Worm (Caenorhabditis elegans) whole organism, young adult: ENCODE measurements around the gene sdz-1.

Experiments used
- B0261.1 ChIP-seq: sonication (generic microtip); optimal IDR thresholded peaks from 2 replicates; lab custom pipeline; 2016; ENCODE audit warnings: mild to moderate bottlenecking, missing genetic modification characterization, moderate library complexity, missing compliant biosample characterization
- F22D6.2 ChIP-seq: sonication (generic microtip); optimal IDR thresholded peaks from 2 replicates; lab custom pipeline; 2016; ENCODE audit warnings: mild to moderate bottlenecking, missing genetic modification characterization, missing compliant biosample characterization
- F23B12.7 ChIP-seq: sonication (generic microtip); optimal IDR thresholded peaks from 2 replicates; lab custom pipeline; 2017; ENCODE audit warnings: missing genetic modification characterization, mild to moderate bottlenecking, missing compliant biosample characterization, antibody characterized with exemption, moderate library complexity; ENCODE audit not compliant: insufficient read depth
- F49E8.2 ChIP-seq: sonication (generic microtip); optimal IDR thresholded peaks from 3 replicates; lab custom pipeline; 2017; ENCODE audit warnings: missing genetic modification characterization, mild to moderate bottlenecking, missing compliant biosample characterization, antibody characterized with exemption, moderate library complexity; ENCODE audit not compliant: insufficient read depth
- F52B5.7 ChIP-seq: sonication (generic microtip); optimal IDR thresholded peaks from 2 replicates; lab custom pipeline; 2016; ENCODE audit warnings: mild to moderate bottlenecking, missing genetic modification characterization, missing compliant biosample characterization
- F55B11.4 ChIP-seq: sonication (generic microtip); optimal IDR thresholded peaks from 2 replicates; lab custom pipeline; 2016; ENCODE audit warnings: missing compliant biosample characterization, missing genetic modification characterization, borderline replicate concordance; ENCODE audit not compliant: insufficient read depth
- K11D2.4 ChIP-seq: fragments of 200-800 bp; sonication (Bioruptor generic); IDR thresholded peaks from 2 replicates; pipeline ENCODE4 v1.3.6; 2022; ENCODE audit warnings: missing genetic modification reagents, missing genetic modification characterization, missing compliant biosample characterization
- Y53G8AR.9 ChIP-seq: fragments of 200-800 bp; sonication (Bioruptor generic); conservative IDR thresholded peaks from 2 replicates; pipeline ENCODE4 v1.3.6; 2022; ENCODE audit warnings: missing genetic modification reagents, missing genetic modification characterization, missing compliant biosample characterization
- atf-7 ChIP-seq: sonication (generic microtip); optimal IDR thresholded peaks from 2 replicates; lab custom pipeline; 2017; ENCODE audit warnings: mild to moderate bottlenecking, missing genetic modification characterization, missing compliant biosample characterization
- athp-1 ChIP-seq: sonication (generic microtip); optimal IDR thresholded peaks from 2 replicates; lab custom pipeline; 2017; ENCODE audit warnings: mild to moderate bottlenecking, missing genetic modification characterization, missing compliant biosample characterization
- attf-5 ChIP-seq: fragments of 200-800 bp; sonication (Bioruptor generic); optimal IDR thresholded peaks from 2 replicates; lab custom pipeline; 2018; ENCODE audit warnings: mild to moderate bottlenecking, missing genetic modification characterization, missing compliant biosample characterization
- cebp-2 ChIP-seq: fragments of 200-800 bp; sonication (Bioruptor generic); IDR thresholded peaks from 2 replicates; pipeline ENCODE4 v1.3.6; 2022; ENCODE audit warnings: missing genetic modification characterization, missing compliant biosample characterization
- ceh-27 ChIP-seq: fragments of 200-800 bp; sonication (Bioruptor generic); optimal IDR thresholded peaks from 2 replicates; lab custom pipeline; 2018; ENCODE audit warnings: mild to moderate bottlenecking, missing genetic modification characterization, moderate library complexity, missing compliant biosample characterization
- chd-7 ChIP-seq: sonication (generic microtip); optimal IDR thresholded peaks from 2 replicates; lab custom pipeline; 2016; ENCODE audit warnings: mild to moderate bottlenecking, missing genetic modification characterization, moderate library complexity, missing compliant biosample characterization
- dox-1 ChIP-seq: fragments of 200-800 bp; sonication (Bioruptor generic); IDR thresholded peaks from 2 replicates; pipeline ENCODE4 v1.3.6; 2022; ENCODE audit warnings: missing genetic modification reagents, missing genetic modification characterization, missing compliant biosample characterization
- dpff-1 ChIP-seq: sonication (generic microtip); optimal IDR thresholded peaks from 2 replicates; lab custom pipeline; 2017; ENCODE audit warnings: mild to moderate bottlenecking, missing genetic modification characterization, missing compliant biosample characterization
- efl-1 ChIP-seq: fragments of 150-350 bp; optimal IDR thresholded peaks from 2 replicates; lab custom pipeline; 2014; ENCODE audit warnings: missing biosample characterization, missing genetic modification reagents, missing genetic modification characterization
- gei-17 ChIP-seq: fragments of 200-800 bp; sonication (Bioruptor generic); optimal IDR thresholded peaks from 2 replicates; lab custom pipeline; 2018; ENCODE audit warnings: mild to moderate bottlenecking, missing genetic modification characterization, missing compliant biosample characterization
- hlh-12 ChIP-seq: sonication (generic microtip); optimal IDR thresholded peaks from 2 replicates; lab custom pipeline; 2016; ENCODE audit warnings: missing genetic modification characterization, missing compliant biosample characterization
- hsf-1 ChIP-seq: fragments of 200-800 bp; sonication (Bioruptor generic); IDR thresholded peaks from 2 replicates; pipeline ENCODE4 v1.3.6; 2022; ENCODE audit warnings: missing genetic modification reagents, missing genetic modification characterization, missing compliant biosample characterization
- lag-1 ChIP-seq: fragments of 200-800 bp; sonication (Bioruptor generic); IDR thresholded peaks from 2 replicates; pipeline ENCODE4 v1.3.6; 2022; ENCODE audit warnings: missing genetic modification reagents, missing genetic modification characterization, missing compliant biosample characterization
- let-526 ChIP-seq: fragments of 200-800 bp; sonication (Bioruptor generic); IDR thresholded peaks from 2 replicates; pipeline ENCODE4 v1.3.6; 2022; ENCODE audit warnings: missing genetic modification reagents, missing genetic modification characterization, missing compliant biosample characterization
- let-607 ChIP-seq, 2 experiments: fragments of 200-800 bp in 1 of 2; sonication (Bioruptor generic) in 1 of 2; sonication (generic microtip) in 1 of 2; optimal IDR thresholded peaks; 2 replicates each; lab custom pipeline; 2016 to 2018; ENCODE audit warnings: mild to moderate bottlenecking in 2 of 2, missing compliant biosample characterization in 2 of 2, missing genetic modification characterization in 2 of 2, moderate library complexity in 2 of 2, missing genotype in 1 of 2
- lsl-1 ChIP-seq: fragments of 200-800 bp; sonication (Bioruptor generic); optimal IDR thresholded peaks from 2 replicates; lab custom pipeline; 2018; ENCODE audit warnings: mild to moderate bottlenecking, missing genetic modification characterization, moderate library complexity, missing compliant biosample characterization
- madf-10 ChIP-seq: sonication (generic microtip); optimal IDR thresholded peaks from 2 replicates; lab custom pipeline; 2016; ENCODE audit warnings: mild to moderate bottlenecking, missing genetic modification characterization, missing compliant biosample characterization
- mcd-1 ChIP-seq: fragments of 200-800 bp; sonication (Bioruptor generic); IDR thresholded peaks from 2 replicates; pipeline ENCODE4 v1.3.6; 2022; ENCODE audit warnings: missing genetic modification reagents, missing genetic modification characterization, missing compliant biosample characterization
- mxl-1 ChIP-seq: sonication (generic microtip); optimal IDR thresholded peaks from 2 replicates; lab custom pipeline; 2016; ENCODE audit warnings: missing genetic modification characterization, missing compliant biosample characterization
- nfyb-1 ChIP-seq: fragments of 200-800 bp; sonication (Bioruptor generic); IDR thresholded peaks from 2 replicates; pipeline ENCODE4 v1.3.6; 2022; ENCODE audit warnings: missing genetic modification reagents, missing genetic modification characterization, missing compliant biosample characterization
- nhr-80 ChIP-seq: sonication (generic microtip); optimal IDR thresholded peaks from 2 replicates; lab custom pipeline; 2016; ENCODE audit warnings: missing genetic modification characterization, missing compliant biosample characterization
- pbrm-1 ChIP-seq: fragments of 200-800 bp; sonication (Bioruptor generic); IDR thresholded peaks from 2 replicates; pipeline ENCODE4 v1.3.6; 2022; ENCODE audit warnings: missing genetic modification reagents, missing genetic modification characterization, missing compliant biosample characterization
- repo-1 ChIP-seq: sonication (generic microtip); optimal IDR thresholded peaks from 2 replicates; lab custom pipeline; 2017; ENCODE audit warnings: mild to moderate bottlenecking, missing genetic modification characterization, missing compliant biosample characterization
- snpc-1.1 ChIP-seq: sonication (generic microtip); optimal IDR thresholded peaks from 2 replicates; lab custom pipeline; 2017; ENCODE audit warnings: missing genetic modification characterization, mild to moderate bottlenecking, missing compliant biosample characterization, antibody characterized with exemption, moderate library complexity, missing genotype, missing genetic modification reagents; ENCODE audit not compliant: insufficient read depth
- snpc-3.4 ChIP-seq: sonication (generic microtip); optimal IDR thresholded peaks from 2 replicates; lab custom pipeline; 2017; ENCODE audit warnings: missing genetic modification characterization, mild to moderate bottlenecking, missing compliant biosample characterization, antibody characterized with exemption, moderate library complexity, missing genotype, missing genetic modification reagents
- sptf-2 ChIP-seq: fragments of 200-800 bp; sonication (Bioruptor generic); optimal IDR thresholded peaks from 2 replicates; lab custom pipeline; 2018; ENCODE audit warnings: mild to moderate bottlenecking, missing genetic modification characterization, missing compliant biosample characterization
- tbx-9 ChIP-seq: sonication (generic microtip); optimal IDR thresholded peaks from 2 replicates; lab custom pipeline; 2016; ENCODE audit warnings: borderline replicate concordance, missing genetic modification characterization, inconsistent platforms, missing compliant biosample characterization
- unc-130 ChIP-seq: sonication (generic microtip); optimal IDR thresholded peaks from 2 replicates; lab custom pipeline; 2016; ENCODE audit warnings: missing genetic modification reagents, missing genetic modification characterization, missing compliant biosample characterization
- xnd-1 ChIP-seq: sonication (generic microtip); optimal IDR thresholded peaks from 2 replicates; lab custom pipeline; 2016; ENCODE audit warnings: missing genotype, missing genetic modification reagents, missing genetic modification characterization, missing compliant biosample characterization
- ztf-26 ChIP-seq: sonication (generic microtip); optimal IDR thresholded peaks from 2 replicates; lab custom pipeline; 2017; ENCODE audit warnings: missing genetic modification characterization, missing compliant biosample characterization
- ztf-3 ChIP-seq: fragments of 200-800 bp; sonication (Bioruptor generic); optimal IDR thresholded peaks from 2 replicates; lab custom pipeline; 2018; ENCODE audit warnings: mild to moderate bottlenecking, missing genetic modification characterization, missing compliant biosample characterization

Gene sdz-1

DNA sequence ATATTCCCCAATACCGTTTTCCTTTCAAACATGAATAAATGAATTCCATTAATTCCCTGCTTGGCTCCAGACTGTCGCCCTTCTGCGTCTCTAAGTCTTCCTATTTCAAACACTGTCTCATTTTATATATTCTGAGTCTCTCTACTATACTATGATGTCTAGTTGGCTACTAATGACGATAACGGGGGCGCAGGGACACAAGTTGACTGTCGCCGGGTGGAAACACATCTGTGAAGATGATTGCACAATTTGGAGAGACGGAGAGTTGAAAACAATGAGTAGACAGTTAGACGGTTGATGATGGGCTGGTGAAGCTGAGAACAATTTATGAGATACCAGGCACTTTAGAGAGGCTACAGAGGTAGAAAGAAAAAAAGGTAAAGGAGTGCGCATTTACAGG, 49.3 kb upstream of the sdz-1 start, which contains the start of gene sma-2 (continued):
- no peak for TF ChIP-seq hlh-12 (tag; lab: Kevin White, UChicago)
- 0 out of 2 replicates have a peak, but pooled peaks have one; percentile 33 for TF ChIP-seq nfyb-1 (GFP tag; lab: Robert Waterston, UW)
- TF ChIP-seq chd-7: peak; percentile 54
- TF ChIP-seq Y53G8AR.9: no peak
- TF ChIP-seq F23B12.7: peak; percentile 47
- no peak for TF ChIP-seq hsf-1 (GFP tag; lab: Robert Waterston, UW)
- no peak for TF ChIP-seq efl-1
- no peak for TF ChIP-seq K11D2.4 (GFP tag; lab: Robert Waterston, UW)
- TF ChIP-seq cebp-2 (GFP tag; lab: Robert Waterston, UW): no peak
- TF ChIP-seq F22D6.2 (tag; lab: Kevin White, UChicago): no peak
- no peak for TF ChIP-seq xnd-1 (tag; lab: Kevin White, UChicago)
- TF ChIP-seq let-526: 0 out of 2 replicates have a peak, but pooled peaks have one; percentile 50
- TF ChIP-seq mcd-1 (GFP tag; lab: Robert Waterston, UW): no peak
- no peak for TF ChIP-seq unc-130
- TF ChIP-seq mxl-1 (tag; lab: Kevin White, UChicago): no peak
- no peak; the same call in 1 of the 2 replicates for TF ChIP-seq dox-1 (GFP tag; lab: Robert Waterston, UW)
- no peak for TF ChIP-seq snpc-1.1 (tag; lab: Kevin White, UChicago)
- no peak for TF ChIP-seq tbx-9 (tag; lab: Kevin White, UChicago)
- no peak for TF ChIP-seq dpff-1 (tag; lab: Kevin White, UChicago)
- no peak for TF ChIP-seq lag-1 (GFP tag; lab: Robert Waterston, UW)
- no peak for TF ChIP-seq F52B5.7
- TF ChIP-seq F55B11.4 (tag; lab: Kevin White, UChicago): no peak
- TF ChIP-seq madf-10 (tag; lab: Kevin White, UChicago): peak; percentile 25
- no peak for TF ChIP-seq sptf-2 (GFP tag; lab: Kevin White, UChicago)
- no peak for TF ChIP-seq B0261.1
- peak; percentile 68 for TF ChIP-seq attf-5 (GFP tag; lab: Kevin White, UChicago)
- TF ChIP-seq pbrm-1 (GFP tag; lab: Robert Waterston, UW): no peak
- TF ChIP-seq repo-1 (tag; lab: Kevin White, UChicago): no peak

DNA sequence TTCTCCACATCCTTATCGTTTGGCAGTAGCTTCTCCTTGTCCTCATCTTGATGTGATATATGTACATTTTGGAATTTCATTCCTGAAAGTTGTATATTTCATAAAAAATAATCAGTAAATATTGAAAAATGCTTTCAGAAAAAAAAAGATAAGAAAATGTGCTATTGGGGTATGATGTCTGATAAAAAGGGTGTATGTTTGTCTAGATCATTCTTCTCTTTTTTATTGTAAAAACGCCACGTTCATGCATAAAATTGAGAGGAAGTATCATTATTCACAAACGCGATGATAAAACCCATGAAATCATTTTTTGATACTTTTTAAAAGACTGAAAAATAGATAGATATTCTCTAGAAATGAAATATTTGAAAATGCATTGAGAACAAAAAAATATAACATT, 48.5 kb upstream of the sdz-1 start:
- TF ChIP-seq let-607 (tag; optimal IDR thresholded peaks at IDR 0.05; lab: Kevin White, UChicago) (peak in 1 of 2 experiments; percentile 17), ztf-26 (tag; lab: Kevin White, UChicago) (no peak), nhr-80 (tag; lab: Kevin White, UChicago) (peak; percentile 70)

DNA sequence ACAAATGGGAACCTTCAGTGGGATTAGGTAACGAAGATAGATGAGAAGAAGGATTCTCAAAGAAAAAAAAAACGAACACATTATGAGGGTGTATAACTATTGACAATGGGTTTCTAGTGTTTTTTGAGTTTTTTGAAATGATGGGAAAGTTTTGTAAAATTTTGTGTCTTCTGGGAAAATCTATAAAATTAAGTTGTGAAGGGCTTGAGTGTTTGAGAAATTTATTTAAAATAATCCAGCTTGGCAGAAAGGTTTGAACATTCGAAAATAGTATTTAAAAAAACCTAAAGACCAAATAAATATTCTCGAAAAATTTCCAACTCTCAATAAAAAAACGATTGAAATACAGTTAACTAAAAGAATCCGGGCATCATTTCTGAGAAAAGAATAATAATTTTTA, 45.1 kb upstream of the sdz-1 start:
- TF ChIP-seq gei-17 (GFP tag; lab: Kevin White, UChicago): no peak
- TF ChIP-seq snpc-3.4: no peak
- no peak for TF ChIP-seq ztf-3 (GFP tag; lab: Kevin White, UChicago)
- TF ChIP-seq athp-1 (tag; lab: Kevin White, UChicago): no peak
- no peak for TF ChIP-seq ceh-27 (GFP tag; lab: Kevin White, UChicago)
- no peak for TF ChIP-seq xnd-1 (tag; lab: Kevin White, UChicago)
- no peak for TF ChIP-seq mcd-1 (GFP tag; lab: Robert Waterston, UW)
- no peak for TF ChIP-seq atf-7 (tag; lab: Kevin White, UChicago)
- TF ChIP-seq lag-1 (GFP tag; lab: Robert Waterston, UW): no peak
- no peak for TF ChIP-seq F55B11.4 (tag; lab: Kevin White, UChicago)
- TF ChIP-seq lsl-1: no peak
- no peak for TF ChIP-seq F49E8.2
- TF ChIP-seq nfyb-1 (GFP tag; lab: Robert Waterston, UW): no peak
